Worm (Caenorhabditis elegans) whole organism, young adult: ENCODE data around the gene M02F4.1.

Experiments
- efl-1 ChIP-seq: fragments of 150-350 bp; optimal IDR thresholded peaks from 2 replicates; lab custom pipeline; 2014; ENCODE audit warnings: missing biosample characterization, missing genetic modification reagents, missing genetic modification characterization
- pha-4 ChIP-seq: fragments of 150-350 bp; sonication (generic microtip); optimal IDR thresholded peaks from 2 replicates; lab custom pipeline; 2014; ENCODE audit warnings: missing biosample characterization, missing genetic modification reagents, missing genetic modification characterization
- zim-3 ChIP-seq: sonication (generic microtip); optimal IDR thresholded peaks from 2 replicates; lab custom pipeline; 2017; ENCODE audit warnings: mild to moderate bottlenecking, missing genetic modification characterization, moderate library complexity, missing compliant biosample characterization

ce11 chrX:3049233-3049632 lies 20.3 kb upstream of the M02F4.1 start:
- TF ChIP-seq zim-3 (no peak), efl-1 (GFP tag; lab: Kevin White, UChicago) (no peak), pha-4 (tag; lab: Kevin White, UChicago) (no peak)
